Fruit fly (Drosophila melanogaster): ENCODE results near the gene CG1674.
A peak's percentile ranks its signal among the peaks of the same experiment; 100 is the strongest.

DNA sequence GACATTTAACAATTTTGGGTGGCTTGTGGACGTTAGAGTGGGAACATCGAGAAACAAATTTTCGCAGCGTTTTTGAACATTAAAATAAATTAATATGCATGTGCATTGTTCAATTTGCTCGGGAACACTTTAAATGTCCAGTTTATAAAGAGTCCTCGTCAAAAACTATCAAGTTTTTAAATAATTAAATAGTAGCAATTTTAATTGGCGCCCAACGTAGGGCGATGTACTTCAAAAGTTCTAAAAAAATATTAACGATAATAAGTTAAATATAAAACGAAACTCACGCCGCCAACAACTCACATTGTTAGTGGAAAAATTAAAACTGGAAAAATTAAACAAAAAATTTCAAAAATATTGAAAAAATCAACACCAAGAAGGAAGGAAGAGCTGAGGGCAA, 61.9 kb downstream of the CG1674 start:
- no peak for TF ChIP-seq Mnt (GFP tag; optimal IDR thresholded peaks at IDR 0.05)
- peak; percentile 91 for TF ChIP-seq kay (GFP tag; ENCODE audit: borderline replicate concordance)
- no peak for TF ChIP-seq Hr96 (GFP tag; optimal IDR thresholded peaks at IDR 0.05)
- no peak for TF ChIP-seq CG1620 (GFP tag; optimal IDR thresholded peaks at IDR 0.05)
- TF ChIP-seq CG14711 (tag; optimal IDR thresholded peaks at IDR 0.05) = no peak
- TF ChIP-seq pad (GFP tag; optimal IDR thresholded peaks at IDR 0.05) = no peak
- TF ChIP-seq ovo (GFP tag; optimal IDR thresholded peaks at IDR 0.05) = no peak
- TF ChIP-seq CG11617 (GFP tag; optimal IDR thresholded peaks at IDR 0.05) = no peak
- no peak for TF ChIP-seq Crg-1 (GFP tag; optimal IDR thresholded peaks at IDR 0.05)
- TF ChIP-seq cnc (optimal IDR thresholded peaks at IDR 0.05) = no peak
- no peak for TF ChIP-seq CG5204 (GFP tag; optimal IDR thresholded peaks at IDR 0.05)
- no peak for TF ChIP-seq CG12768 (GFP tag; optimal IDR thresholded peaks at IDR 0.05)
